Fruit fly (Drosophila melanogaster) whole organism, wandering third instar larva: ENCODE results near the gene neb.

Experiments used
- OdsH ChIP-seq: fragments of 200-800 bp; sonication (Bioruptor generic); optimal IDR thresholded peaks from 2 replicates; lab custom pipeline; 2016; ENCODE audit warnings: missing biosample characterization, mild to moderate bottlenecking, missing genetic modification characterization
- Vsx2 ChIP-seq: fragments of 200-300, 225-300 bp; sonication (Bioruptor generic); optimal IDR thresholded peaks from 2 replicates; lab custom pipeline; 2018; ENCODE audit warnings: missing biosample characterization, missing genetic modification characterization; ENCODE audit not compliant: partially characterized antibody
- dmrt93B ChIP-seq: fragments of 200-800 bp; sonication (Bioruptor generic); optimal IDR thresholded peaks from 2 replicates; lab custom pipeline; 2018; ENCODE audit warnings: missing biosample characterization, mild to moderate bottlenecking, missing genetic modification characterization
- lola ChIP-seq: fragments of >200 bp; optimal IDR thresholded peaks from 2 replicates; lab custom pipeline; 2017; ENCODE audit warnings: missing biosample characterization, missing genetic modification characterization
- sv ChIP-seq: fragments of 200-800 bp; sonication (Bioruptor generic); optimal IDR thresholded peaks from 3 replicates; lab custom pipeline; 2016; ENCODE audit warnings: missing biosample characterization, missing genetic modification characterization

DNA sequence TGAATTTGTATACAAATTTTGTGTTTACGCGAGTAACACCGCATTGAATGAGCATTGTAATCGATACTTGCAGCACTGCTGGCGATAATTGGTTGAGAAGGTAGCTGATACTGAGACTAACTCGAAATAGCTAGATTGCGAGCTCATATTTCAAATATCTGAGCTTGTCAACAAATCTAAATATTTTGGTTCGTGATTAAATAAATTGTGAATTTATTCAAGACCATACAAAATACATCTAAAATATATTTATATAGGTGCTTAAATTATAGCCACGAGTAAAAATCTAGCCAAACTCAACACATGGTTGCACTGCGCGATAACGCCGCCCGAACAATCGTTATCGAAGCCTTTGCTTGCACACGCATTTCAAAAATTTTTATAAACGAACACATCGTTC lies 18.2 kb downstream of the neb start, which contains the start of the genes Taf13 and nesd:
- TF ChIP-seq lola (no peak), sv (peak; percentile 36), Vsx2 (no peak), dmrt93B (peak; percentile 17), OdsH (peak; percentile 23)
